Worm (Caenorhabditis elegans) whole organism, mixed stage, embryonic: Measurements from ENCODE around the gene rde-4.

Source experiments
- pha-4 ChIP-seq: fragments of 150-350 bp; optimal IDR thresholded peaks from 2 replicates; lab custom pipeline; 2018; ENCODE audit warnings: missing biosample characterization, missing genetic modification reagents, missing genetic modification characterization
- unc-62 ChIP-seq: fragments of 150-350 bp; optimal IDR thresholded peaks from 2 replicates; lab custom pipeline; 2014; ENCODE audit warnings: missing biosample characterization, missing genetic modification reagents, missing genetic modification characterization

- TF ChIP-seq pha-4 (tag; lab: Kevin White, UChicago) (no peak), unc-62 (GFP tag; lab: Kevin White, UChicago) (no peak)
These were observed 39.0 kb downstream of the rde-4 start for ce11 chrIII:10179444-10179843.
